Fruit fly (Drosophila melanogaster): ENCODE data around the gene CG32091.
"Not testable (repeated sequence)": the region's sequence is repeated elsewhere in the genome, so short reads cannot be mapped to it uniquely, and the experiment has no call there.

CG32091 gene

DNA sequence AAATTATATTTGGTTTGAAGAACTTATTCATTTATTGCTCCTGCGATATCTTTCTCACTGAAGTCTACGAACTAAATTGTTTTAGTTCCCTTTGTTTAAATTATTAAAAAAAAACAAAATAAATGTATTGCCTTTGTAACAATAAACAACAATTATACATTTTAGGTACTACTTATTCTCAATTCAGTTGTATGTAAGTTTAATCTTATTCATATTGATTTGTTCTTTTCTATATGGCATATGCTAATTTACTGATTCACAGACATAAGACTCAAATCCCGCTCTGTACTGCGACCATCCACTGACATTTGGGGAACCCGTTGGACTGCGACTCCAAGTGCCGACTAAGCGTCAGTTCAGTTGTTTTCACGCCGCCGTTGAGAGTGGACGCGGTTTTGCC lies at the start of gene CG32091:
Gene CG32091, plus strand, starts transcription at position 301 of the 400 bp plus-strand sequence.
- no peak for TF ChIP-seq noc (tag; optimal IDR thresholded peaks at IDR 0.05)

DNA sequence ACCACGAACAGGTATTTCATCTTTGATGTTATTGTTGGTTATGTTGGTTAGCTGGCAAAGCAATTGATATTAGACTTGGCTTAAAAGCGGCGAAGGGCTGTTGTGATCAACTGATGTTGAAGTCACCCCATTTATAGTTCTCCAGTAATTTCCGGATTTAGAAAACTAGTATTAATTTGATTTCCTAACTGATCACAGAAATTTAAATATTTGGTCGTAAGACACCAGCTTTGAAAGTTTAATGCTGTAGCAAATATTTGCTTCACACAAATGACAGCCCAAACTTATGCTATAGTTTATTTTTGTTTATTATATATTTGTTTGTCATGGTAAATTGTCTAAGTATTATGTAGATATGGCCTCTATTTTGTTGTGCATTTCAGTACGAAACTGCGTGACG lies 49.1 kb upstream of the CG32091 start, which contains the start of gene CG33269:
Gene CG33269, minus strand, starts transcription at position 101 of the 400 bp plus-strand sequence.
- TF ChIP-seq noc (tag; optimal IDR thresholded peaks at IDR 0.05), result no peak

DNA sequence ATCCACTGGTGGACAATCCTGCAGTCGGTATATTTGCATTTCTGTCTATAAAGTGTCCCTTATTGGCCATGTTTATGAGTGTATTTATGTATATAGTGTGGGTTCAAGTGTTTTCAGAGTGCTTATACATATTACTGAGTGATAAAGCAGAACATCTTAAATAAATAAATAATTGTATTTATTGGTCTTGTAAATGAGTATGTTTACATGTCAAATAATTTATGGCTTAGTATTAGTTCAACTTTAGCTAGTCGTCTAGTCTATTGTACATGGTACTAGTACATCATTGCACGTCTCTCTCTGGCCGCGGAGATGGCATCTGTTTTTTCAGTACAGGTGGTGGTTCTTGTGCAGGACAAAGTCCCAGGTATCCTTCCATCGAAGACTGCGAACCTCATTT lies 47.2 kb upstream of the CG32091 start, which contains the start of gene CG32086:
Gene CG32086, minus strand, starts transcription at position 101 of the 400 bp plus-strand sequence.
- no peak for TF ChIP-seq noc (tag; optimal IDR thresholded peaks at IDR 0.05)

DNA sequence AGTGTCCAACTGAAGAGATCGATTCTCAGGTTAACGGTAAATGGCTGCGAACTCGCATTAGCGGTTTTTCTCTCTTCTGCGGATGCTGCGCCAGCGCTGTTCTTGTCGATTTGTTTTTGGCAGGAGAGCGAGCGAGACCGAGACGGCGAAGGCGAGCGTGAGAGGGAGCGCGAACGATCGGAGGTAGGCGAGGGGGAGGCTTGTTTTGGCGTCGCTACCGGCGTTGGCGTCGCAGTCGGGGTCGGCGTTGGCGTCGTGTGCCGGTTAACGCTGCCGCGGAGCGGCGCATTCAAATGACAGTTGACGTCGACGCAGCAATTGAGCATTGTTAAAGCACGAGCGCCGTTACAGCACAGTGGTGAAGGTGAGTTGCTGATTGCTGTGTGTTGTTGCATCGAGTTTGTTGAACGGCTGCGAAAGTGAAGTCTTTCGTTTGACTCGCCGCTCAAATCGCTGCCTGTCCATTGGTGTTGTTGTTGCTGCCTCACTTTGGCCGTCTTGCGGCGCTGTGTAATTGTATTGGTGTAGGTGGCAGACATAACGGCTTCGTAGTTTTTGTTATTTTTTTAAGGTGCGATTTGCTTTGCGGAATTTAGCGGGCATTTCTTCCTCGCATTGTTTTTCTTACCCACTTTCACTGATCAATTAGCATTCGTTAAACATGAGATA lies 44.3 kb upstream of the CG32091 start:
- no peak for TF ChIP-seq noc (tag; optimal IDR thresholded peaks at IDR 0.05)

DNA sequence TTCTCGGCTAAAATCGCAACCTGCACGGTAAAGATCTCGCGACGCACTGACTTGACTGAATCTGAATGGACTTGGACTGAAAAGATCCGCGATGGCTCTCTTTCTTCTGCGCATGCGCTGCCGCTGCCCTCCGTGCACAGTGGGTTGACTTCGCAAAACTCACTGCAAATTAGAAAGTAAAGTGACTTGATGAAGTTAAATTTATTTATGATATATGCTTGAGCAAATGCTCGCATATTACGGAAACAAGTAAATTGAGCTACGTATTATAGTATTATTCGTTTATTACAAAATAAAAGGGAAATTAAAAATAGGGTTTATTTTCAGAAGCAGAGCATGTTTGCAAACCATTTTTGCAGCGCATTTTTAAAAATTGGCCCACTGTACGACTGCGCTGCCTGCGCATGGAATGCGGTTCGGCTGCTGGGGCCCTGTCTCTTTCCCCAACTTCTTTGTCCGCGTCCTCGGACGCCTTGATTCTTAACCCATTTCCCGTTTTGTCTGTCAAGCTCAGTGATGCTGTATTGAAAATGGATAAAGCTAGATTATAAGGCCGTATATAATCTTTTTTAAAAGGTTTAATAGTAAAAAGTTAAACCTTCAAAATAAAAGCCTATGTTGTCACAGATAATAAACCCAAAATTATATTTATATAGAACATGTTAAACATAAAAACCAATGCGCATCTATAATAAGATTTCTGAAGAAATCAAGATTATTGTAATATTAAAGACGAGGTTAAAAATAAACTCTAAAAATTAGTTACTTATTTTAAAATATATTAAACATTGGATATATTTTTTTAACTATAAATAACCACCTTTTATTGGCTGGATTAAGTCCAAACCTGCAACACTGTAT lies 43.2 kb upstream of the CG32091 start, which contains the start of gene rt:
Gene rt, minus strand, starts transcription at position 51 of the 861 bp plus-strand sequence.
- no peak for TF ChIP-seq noc (tag; optimal IDR thresholded peaks at IDR 0.05)

DNA sequence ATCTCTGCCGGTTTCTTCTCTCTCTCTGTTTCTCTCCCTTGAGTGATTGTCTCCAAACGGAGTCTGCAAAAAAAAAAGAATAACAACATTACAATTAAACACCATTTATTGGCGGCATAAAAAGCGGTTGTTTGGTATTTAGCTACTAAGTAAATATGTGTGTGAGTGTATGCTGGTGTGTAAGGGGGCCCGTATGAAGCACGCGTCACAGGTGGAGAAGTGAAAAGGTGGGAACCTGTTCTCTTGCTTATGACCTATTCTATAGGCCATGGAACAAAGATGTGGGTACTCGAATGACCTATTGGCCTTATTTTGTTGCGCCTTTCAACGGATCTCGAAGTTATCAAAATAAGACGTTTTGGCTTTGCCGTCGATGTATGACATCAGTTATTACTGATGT lies 42.6 kb upstream of the CG32091 start:
- no peak for TF ChIP-seq noc (tag; optimal IDR thresholded peaks at IDR 0.05)

DNA sequence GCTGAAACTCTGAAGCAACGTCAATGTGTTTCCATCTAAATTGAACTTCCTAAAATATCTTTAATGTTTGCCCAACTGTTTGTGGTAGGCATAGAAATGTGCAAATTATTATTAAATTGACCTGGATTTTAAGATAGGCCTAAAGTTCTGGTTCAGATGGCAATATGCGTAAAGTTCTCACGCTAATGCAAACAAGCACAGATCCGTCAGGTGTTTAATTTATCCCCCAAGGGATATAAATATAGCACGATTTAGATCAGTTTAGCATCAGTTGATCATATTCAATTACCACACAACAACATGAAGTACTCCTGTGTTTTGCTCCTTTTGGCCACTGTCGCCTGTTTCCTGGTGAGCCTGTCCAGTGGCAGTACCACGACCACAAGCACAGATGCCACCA lies 41.8 kb upstream of the CG32091 start, which contains the start of gene CG7377:
Gene CG7377, plus strand, starts transcription at position 301 of the 400 bp plus-strand sequence.
- not testable (repeated sequence) for TF ChIP-seq noc (tag; optimal IDR thresholded peaks at IDR 0.05)

DNA sequence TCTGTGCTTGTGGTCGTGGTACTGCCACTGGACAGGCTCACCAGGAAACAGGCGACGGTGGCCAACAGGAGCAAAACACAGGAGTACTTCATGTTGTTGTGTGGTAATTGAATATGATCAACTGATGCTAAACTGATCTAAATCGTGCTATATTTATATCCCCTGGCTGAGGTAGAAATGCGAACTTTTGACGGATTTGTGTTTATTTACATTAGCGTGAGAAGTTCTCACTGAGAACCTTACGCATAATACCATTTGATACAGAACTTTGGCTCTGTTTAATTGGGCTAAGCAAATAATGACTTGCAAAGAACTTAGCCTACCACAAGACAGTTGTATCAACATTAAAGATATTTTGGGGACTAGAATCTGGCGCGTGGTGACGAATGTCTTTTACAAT lies 40.1 kb upstream of the CG32091 start, which contains the start of gene CG33268:
Gene CG33268, minus strand, starts transcription at position 101 of the 400 bp plus-strand sequence.
- TF ChIP-seq noc (tag; optimal IDR thresholded peaks at IDR 0.05), result no peak

DNA sequence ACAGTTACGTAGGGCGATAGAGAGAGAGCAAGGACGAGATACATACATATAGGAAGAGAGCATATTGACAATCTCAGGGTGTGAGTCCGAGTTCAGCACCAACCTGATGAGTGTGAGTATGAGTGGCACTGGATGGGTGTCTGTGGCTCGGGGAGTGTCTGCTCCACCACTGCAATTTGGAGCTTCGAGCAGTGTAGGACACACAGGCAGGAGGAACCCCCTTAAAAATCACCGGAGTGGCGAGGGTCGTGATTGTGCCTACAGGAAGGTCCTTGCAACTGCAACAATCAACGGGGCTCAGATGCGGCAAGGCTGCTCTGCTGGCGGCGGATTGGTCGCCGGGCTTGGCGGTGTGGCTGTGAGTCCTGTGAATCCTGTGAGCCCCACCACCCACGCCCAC lies 39.4 kb upstream of the CG32091 start:
- no peak for TF ChIP-seq noc (tag; optimal IDR thresholded peaks at IDR 0.05)

DNA sequence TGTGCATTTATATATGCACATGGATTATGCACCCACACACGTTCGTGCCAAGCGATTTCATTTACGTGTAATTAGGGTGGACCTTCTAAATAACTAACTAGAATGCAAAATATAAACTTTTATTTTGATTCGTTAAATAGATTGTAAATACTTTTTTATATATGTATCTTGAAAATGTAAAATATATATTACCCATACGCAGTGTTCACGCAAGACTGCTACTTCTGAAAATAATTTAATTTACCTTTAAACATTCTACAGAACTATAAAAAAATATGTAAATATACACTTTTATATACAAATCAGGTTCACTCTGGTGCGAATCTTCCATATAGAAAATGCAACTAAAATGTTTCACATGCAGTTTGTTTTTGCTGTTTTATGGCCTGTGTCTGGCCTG lies 37.4 kb upstream of the CG32091 start:
- no peak for TF ChIP-seq noc (tag; optimal IDR thresholded peaks at IDR 0.05)

DNA sequence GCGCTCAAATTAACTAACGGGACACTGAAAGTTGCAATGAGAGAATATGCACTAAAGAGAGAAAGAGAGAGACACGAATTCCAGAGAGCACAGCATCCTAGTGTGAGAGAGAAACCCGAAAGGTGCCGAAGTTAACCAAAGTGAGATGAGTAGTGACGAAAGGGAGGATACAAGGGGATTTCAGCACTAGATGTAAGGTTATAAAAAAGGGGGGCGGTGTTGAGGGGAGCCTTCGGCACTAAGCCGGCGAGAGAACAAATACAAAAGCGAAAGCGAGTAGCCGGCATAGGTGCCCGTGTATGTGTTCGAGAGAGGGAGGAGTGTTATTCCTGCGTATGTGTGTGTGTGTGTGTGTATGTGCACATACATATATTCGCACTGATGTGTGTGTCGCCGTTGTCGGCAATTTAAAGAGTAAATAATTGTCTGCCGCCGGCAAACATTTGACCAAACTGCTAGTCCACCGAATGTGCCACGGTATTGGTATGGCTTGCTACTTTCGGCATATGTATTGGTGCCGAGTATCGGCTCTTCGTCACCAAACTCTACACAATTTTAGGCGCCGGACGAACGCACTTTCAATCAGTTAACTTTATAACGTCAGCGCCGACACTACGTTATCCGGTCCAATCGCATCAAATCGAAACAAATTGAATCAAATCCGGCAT lies 34.5 kb upstream of the CG32091 start, which contains the start of gene CG7368:
Gene CG7368, plus strand, starts transcription at position 618 of the 668 bp plus-strand sequence.
- TF ChIP-seq noc (tag; optimal IDR thresholded peaks at IDR 0.05), result no peak

DNA sequence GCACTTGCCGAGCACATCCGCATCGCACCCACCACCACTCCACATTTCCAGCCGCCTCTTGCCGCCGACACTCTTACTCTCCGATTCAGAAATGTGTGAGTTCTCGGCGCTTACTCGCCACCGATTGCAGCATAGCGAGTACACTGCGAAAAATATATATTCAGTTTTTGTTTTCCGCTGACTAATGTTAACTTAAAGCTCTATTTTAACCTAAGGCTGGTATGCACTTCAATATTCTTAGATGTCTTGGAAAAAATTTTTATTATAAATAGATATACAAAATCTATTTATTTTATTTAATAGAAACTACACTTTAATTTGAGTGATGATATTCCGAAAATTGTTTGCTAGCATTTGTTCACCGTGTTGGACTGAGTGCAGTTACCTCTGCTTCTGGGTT lies 31.9 kb upstream of the CG32091 start:
- no peak for TF ChIP-seq noc (tag; optimal IDR thresholded peaks at IDR 0.05)

DNA sequence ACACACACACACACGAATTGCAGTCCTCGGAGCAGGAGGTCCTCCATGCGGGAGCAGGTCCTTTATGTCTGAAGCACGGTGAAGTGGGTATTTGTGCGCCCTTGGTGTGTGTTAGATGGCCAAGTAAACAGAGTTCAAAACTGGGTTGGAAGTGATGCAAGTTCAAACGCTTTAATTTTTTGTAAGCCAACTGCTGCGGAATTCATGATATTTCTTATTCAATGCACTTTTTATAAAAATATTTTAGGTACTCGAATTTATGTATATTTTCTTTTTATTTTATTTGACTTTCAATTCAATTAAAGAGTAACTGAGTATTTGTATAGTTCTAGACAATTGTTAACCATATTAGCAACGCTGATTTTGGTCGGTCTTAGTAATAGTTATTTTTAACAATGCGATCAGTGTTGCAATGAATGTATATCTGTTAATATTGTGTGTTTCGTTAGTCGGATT lies 31.2 kb upstream of the CG32091 start, which contains the start of the genes CG14137 and CG46394:
Gene CG14137, minus strand, starts transcription at position 101 of the 456 bp plus-strand sequence.
Gene CG46394, plus strand, starts transcription at position 406 of the 456 bp plus-strand sequence.
- TF ChIP-seq noc (tag; optimal IDR thresholded peaks at IDR 0.05), result no peak

DNA sequence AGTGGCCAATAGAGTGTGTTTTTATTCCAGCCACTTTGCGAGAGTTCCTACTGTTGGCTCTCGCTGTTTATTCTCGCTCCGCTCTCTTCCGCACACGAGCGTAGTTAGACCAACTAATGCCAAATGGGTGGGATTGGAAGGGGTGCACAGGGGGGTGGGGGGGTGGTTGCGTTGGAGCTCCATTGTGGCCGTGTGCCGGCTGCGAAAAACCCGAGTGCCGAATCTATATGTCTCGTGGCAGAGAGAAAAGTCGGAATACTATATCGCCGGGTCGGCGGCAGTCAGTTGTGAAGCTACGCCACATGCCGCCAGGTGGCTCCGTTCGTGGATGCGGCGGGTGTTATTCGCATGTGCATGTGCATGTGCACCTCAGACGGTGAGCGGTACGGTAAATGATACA lies 30.1 kb upstream of the CG32091 start:
- no peak for TF ChIP-seq noc (tag; optimal IDR thresholded peaks at IDR 0.05)

DNA sequence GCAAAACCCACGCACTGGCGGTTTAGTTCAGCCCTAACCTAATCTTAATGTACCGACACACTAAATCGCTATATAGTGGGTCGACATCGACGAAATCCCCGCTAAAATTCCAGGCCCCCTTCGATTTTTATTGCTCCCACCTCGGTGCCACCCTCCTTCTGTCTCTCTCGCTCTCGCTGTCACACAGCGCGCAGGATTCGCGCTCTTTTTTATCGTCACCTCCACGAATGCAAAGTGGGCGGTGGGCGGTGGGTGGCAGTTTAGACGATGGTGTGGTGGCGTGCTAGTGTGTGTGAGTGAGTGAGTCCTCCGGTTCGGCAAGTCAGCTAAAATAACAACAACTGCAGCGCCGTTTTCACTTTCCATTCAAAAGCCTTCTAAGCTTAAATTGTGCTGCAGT lies 29.2 kb upstream of the CG32091 start:
- no peak for TF ChIP-seq noc (tag; optimal IDR thresholded peaks at IDR 0.05)

DNA sequence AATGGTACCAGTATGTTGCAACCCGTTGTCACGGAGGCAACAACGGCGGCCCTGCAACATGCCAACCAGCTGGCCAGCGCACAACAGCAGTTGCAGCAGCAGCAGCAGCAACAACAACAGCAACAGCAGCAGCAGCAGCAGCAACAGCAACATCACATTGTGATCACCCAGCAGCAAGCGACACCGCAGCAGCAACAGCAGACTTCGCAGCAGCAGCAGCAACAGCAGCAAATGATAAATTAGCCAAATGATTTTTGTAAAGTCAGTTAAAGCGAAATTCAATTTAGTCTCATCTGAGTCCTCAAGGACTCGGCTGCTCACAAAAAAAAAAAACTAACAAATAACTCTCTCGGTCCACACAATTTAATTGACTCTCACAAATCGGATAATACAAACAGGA lies 27.0 kb upstream of the CG32091 start:
- no peak for TF ChIP-seq noc (tag; optimal IDR thresholded peaks at IDR 0.05)
